Worm (Caenorhabditis elegans) whole organism, L4/young adult: ENCODE measurements around the gene K07G6.1.

ENCODE experiments used
- W03F9.2 ChIP-seq: fragments of 150-350 bp; optimal IDR thresholded peaks from 2 replicates; lab custom pipeline; 2014; ENCODE audit warnings: missing biosample characterization, missing genetic modification characterization
- him-1 ChIP-seq: sonication (generic microtip); optimal IDR thresholded peaks from 2 replicates; lab custom pipeline; 2016; ENCODE audit warnings: missing genotype, missing genetic modification reagents, missing genetic modification characterization, missing compliant biosample characterization

DNA sequence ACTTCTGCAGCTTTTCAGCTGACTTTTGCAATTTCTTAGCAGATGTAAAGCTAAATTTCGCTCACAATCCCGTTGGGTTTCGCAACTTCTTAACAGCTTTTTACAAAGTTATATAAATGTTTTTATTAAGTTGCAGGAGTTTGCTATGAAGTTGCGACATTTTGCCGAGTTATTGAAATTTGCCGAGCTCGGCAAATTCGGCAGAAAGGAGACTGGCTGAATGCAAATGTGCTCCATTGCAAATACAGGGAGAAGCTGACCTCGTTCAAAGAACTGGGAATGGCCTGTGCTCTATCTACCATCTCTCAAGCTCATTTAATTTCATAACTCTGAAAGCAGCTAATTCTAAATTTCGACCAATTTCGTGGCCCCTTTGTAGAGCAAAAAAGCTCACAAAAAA lies 43.5 kb downstream of the K07G6.1 start, which contains the start of gene C08F1.11:
- no peak for TF ChIP-seq W03F9.2
- TF ChIP-seq him-1 (tag; lab: Kevin White, UChicago) = no peak
